Worm (Caenorhabditis elegans) whole organism, mixed stage, embryonic: ENCODE results near the gene C34E7.3.

Experiments
- blmp-1 ChIP-seq: fragments of 150-350 bp; optimal IDR thresholded peaks from 2 replicates; lab custom pipeline; 2014; ENCODE audit warnings: missing biosample characterization, missing genetic modification characterization
- elt-3 ChIP-seq: fragments of 150-350 bp; optimal IDR thresholded peaks from 2 replicates; lab custom pipeline; 2014; ENCODE audit warnings: missing biosample characterization, missing genetic modification characterization
- ham-2 ChIP-seq: fragments of 200-800 bp; sonication (Bioruptor generic); optimal IDR thresholded peaks from 2 replicates; lab custom pipeline; 2018; ENCODE audit warnings: mild to moderate bottlenecking, missing genetic modification characterization, missing compliant biosample characterization
- lin-13 ChIP-seq: fragments of 150-350 bp; optimal IDR thresholded peaks from 2 replicates; lab custom pipeline; 2014; ENCODE audit warnings: missing biosample characterization, missing genetic modification characterization
- mab-5 ChIP-seq: fragments of 150-350 bp; optimal IDR thresholded peaks from 2 replicates; lab custom pipeline; 2014; ENCODE audit warnings: missing biosample characterization, missing genetic modification characterization
- mep-1 ChIP-seq: fragments of 150-350 bp; optimal IDR thresholded peaks from 2 replicates; lab custom pipeline; 2017; ENCODE audit warnings: missing biosample characterization, missing genetic modification reagents, missing genetic modification characterization, inconsistent platforms
- nhr-237 ChIP-seq: fragments of 150-350 bp; optimal IDR thresholded peaks from 2 replicates; lab custom pipeline; 2014; ENCODE audit warnings: missing biosample characterization, missing genetic modification characterization
- nhr-76 ChIP-seq: sonication (generic microtip); optimal IDR thresholded peaks from 2 replicates; lab custom pipeline; 2017; ENCODE audit warnings: missing biosample characterization, missing genetic modification characterization
- pha-4 ChIP-seq: fragments of 150-350 bp; optimal IDR thresholded peaks from 2 replicates; lab custom pipeline; 2018; ENCODE audit warnings: missing biosample characterization, missing genetic modification reagents, missing genetic modification characterization
- sem-2 ChIP-seq: fragments of 200-800 bp; sonication (Bioruptor generic); optimal IDR thresholded peaks from 2 replicates; lab custom pipeline; 2018; ENCODE audit warnings: mild to moderate bottlenecking, missing genetic modification characterization, missing compliant biosample characterization
- ztf-11 ChIP-seq: fragments of 150-350 bp; optimal IDR thresholded peaks from 2 replicates; lab custom pipeline; 2014; ENCODE audit warnings: missing biosample characterization, missing genetic modification characterization

DNA sequence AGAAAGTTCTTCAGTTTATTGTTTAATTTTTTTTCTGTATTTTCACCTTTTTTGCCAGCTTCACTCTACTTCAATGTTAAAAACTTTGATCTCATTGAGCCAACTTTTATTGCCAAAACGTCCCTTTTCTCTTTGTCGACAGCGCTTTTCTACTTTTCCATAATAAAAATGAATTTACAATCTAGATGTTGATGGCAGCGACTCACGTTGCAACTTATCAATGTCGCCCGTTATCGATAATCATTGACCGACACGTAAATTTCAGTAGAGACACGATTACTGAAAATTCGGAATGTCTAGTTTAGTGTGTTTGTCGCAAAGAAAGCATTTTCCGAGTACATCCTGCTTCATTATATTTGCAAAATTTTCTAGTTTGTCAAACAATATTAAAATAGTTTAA is 49.7 kb downstream of the C34E7.3 start:
- TF ChIP-seq pha-4 (tag; lab: Kevin White, UChicago): no peak
- TF ChIP-seq mep-1 (tag; lab: Kevin White, UChicago): no peak
- no peak for TF ChIP-seq ztf-11 (tag; lab: Kevin White, UChicago)
- no peak for TF ChIP-seq lin-13 (tag; lab: Kevin White, UChicago)
- no peak for TF ChIP-seq nhr-237 (tag; lab: Kevin White, UChicago)
- no peak for TF ChIP-seq blmp-1
- TF ChIP-seq sem-2 (GFP tag; lab: Kevin White, UChicago): no peak
- TF ChIP-seq elt-3 (tag; lab: Kevin White, UChicago): no peak
- TF ChIP-seq nhr-76 (tag; lab: Kevin White, UChicago): no peak
- TF ChIP-seq mab-5 (tag; lab: Kevin White, UChicago): no peak
- no peak for TF ChIP-seq ham-2 (GFP tag; lab: Kevin White, UChicago)
